Worm (Caenorhabditis elegans): ENCODE measurements around the gene W09G12.8.

Gene W09G12.8

DNA sequence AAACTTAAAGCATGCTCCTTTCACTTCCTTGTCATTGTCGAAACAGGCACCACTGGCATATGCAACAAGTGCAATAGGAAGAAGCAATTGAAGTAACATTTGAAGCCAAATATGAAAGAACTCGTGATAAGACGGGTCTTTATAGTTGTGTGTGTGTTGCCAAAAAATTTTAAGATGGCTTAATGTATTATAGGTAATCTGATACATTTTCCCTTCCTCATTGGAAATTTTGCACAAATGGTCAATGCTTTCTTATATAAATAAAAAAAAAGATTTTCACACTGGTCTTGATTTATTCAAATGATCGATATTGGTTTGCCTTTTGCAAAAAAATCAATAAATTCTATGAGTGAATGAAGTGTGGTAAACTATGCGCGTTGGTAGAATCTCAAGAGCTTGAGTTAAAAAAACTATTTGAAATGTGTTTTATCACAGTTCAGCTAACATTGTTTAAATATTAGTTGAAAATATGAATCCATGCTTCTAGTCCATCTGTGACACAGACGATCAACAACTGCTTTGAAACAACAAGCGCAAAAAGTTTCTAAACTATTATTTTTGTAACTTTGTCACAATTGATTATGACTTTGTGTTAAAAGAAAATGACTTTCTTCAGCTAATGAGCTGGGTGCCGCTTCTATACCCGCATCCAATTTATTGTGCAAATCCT, 25.4 kb downstream of the W09G12.8 start, which contains the start of the genes clec-166 and F38A1.6:
TSS of gene clec-166 (minus strand) at position 101 of the 670 bp plus-strand sequence.
TSS of gene F38A1.6 (plus strand) at position 620 of the 670 bp plus-strand sequence.
- TF ChIP-seq nhr-12 (tag; optimal IDR thresholded peaks at IDR 0.05) = no peak
- TF ChIP-seq fos-1 (tag; optimal IDR thresholded peaks at IDR 0.05) = no peak
- no peak for TF ChIP-seq efl-1 (optimal IDR thresholded peaks at IDR 0.05)
- peak in 1 of 2 experiments; percentile 75 for TF ChIP-seq efl-1 (GFP tag; optimal IDR thresholded peaks at IDR 0.05 in 1 of 2)
- TF ChIP-seq nhr-28 (tag; optimal IDR thresholded peaks at IDR 0.05) = no peak
- no peak for TF ChIP-seq nhr-11 (tag; optimal IDR thresholded peaks at IDR 0.05)

DNA sequence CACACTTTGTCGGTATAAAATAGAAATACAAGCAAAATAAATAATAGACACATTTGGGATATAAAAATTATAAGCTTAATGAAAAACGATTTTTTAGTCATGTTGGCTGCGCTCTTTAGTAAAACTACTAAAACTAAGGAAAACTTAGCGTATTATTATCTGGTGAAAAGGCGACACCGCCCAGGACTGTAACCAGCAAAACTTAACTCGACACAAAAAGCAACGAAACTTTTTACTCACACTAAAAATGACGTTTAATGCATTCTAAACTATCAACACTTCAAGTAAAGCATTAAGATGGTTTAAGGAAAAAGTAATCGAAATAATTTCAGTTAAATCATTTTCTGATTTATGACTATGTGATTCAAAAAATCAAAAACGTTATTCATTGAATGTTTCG, 29.6 kb downstream of the W09G12.8 start, which contains the start of gene clec-167:
TSS of gene clec-167 (minus strand) at position 101 of the 400 bp plus-strand sequence.
- TF ChIP-seq tlp-1 (tag; optimal IDR thresholded peaks at IDR 0.05) (no peak), nhr-90 (tag; optimal IDR thresholded peaks at IDR 0.05; ENCODE audit: poor library complexity) (no peak), unc-30 (tag; optimal IDR thresholded peaks at IDR 0.05) (no peak), dpl-1 (GFP tag; optimal IDR thresholded peaks at IDR 0.05) (no peak), grh-1 (GFP tag; IDR thresholded peaks at IDR 0.05) (no peak), hpl-2 (GFP tag; optimal IDR thresholded peaks at IDR 0.05) (no peak), rnt-1 (tag; optimal IDR thresholded peaks at IDR 0.05) (no peak), snpc-4 (tag; optimal IDR thresholded peaks at IDR 0.05) (no peak), unc-130 (tag; optimal IDR thresholded peaks at IDR 0.05) (no peak), swsn-7 (tag; optimal IDR thresholded peaks at IDR 0.05) (no peak), ztf-4 (tag; optimal IDR thresholded peaks at IDR 0.05) (no peak), Y116A8C.19 (tag; optimal IDR thresholded peaks at IDR 0.05; ENCODE audit: borderline replicate concordance) (no peak), vab-15 (tag; optimal IDR thresholded peaks at IDR 0.05) (no peak), nhr-76 (tag; optimal IDR thresholded peaks at IDR 0.05) (no peak), fkh-4 (tag; optimal IDR thresholded peaks at IDR 0.05; ENCODE audit: borderline replicate concordance) (no peak), fkh-10 (GFP tag; optimal IDR thresholded peaks at IDR 0.05) (no peak), C04F5.9 (tag; optimal IDR thresholded peaks at IDR 0.05) (no peak), ztf-11 (tag; optimal IDR thresholded peaks at IDR 0.05) (no peak), aly-2 (tag; optimal IDR thresholded peaks at IDR 0.05) (no peak), pax-3 (tag; optimal IDR thresholded peaks at IDR 0.05) (no peak)

DNA sequence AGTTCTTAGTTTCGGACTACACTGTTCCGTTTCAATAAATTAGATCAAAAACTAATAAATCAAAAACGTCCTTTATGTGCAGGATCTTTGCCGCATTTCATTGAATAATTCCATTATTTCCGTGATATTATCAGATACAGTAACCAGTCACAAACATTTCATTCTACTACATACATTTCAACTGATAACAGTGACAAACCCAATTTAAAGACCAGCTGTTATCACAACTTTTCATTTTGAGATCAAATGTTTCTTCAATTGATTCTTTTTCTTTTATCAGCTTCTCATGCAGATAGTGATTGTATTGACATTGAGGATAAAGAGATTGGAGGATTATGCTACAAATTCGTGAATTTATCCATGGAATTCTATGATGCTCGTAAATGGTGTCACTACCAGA, 30.7 kb downstream of the W09G12.8 start, which contains the start of gene clec-168:
TSS of gene clec-168 (plus strand) at position 247 of the 400 bp plus-strand sequence.
- TF ChIP-seq elt-2 (tag; optimal IDR thresholded peaks at IDR 0.05) (peak; percentile 78), ztf-4 (tag; optimal IDR thresholded peaks at IDR 0.05) (no peak), C34B4.2 (tag; optimal IDR thresholded peaks at IDR 0.05) (no peak), ceh-88 (GFP tag; IDR thresholded peaks at IDR 0.05) (no peak), jun-1 (tag; optimal IDR thresholded peaks at IDR 0.05) (peak; percentile 11)

DNA sequence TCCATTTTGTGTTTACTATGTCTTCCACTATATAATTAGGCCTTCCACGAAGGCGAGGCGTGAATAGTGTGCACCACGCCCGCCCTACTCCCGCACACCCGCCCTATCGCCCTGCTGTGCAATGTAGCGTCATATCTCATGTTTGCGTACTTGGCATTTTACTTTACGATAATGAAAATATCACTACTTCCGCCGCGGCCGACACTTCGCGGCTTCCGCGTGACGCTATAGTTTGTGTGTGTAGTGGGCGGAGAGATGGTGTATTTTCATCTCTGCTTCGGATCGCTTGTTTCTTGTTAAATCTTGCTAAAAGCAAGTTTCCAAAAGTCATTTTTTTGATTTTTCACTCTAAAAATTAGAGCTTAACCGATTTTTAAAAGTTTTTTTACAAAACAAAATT, 34.5 kb downstream of the W09G12.8 start:
- TF ChIP-seq C34B4.2 (tag; optimal IDR thresholded peaks at IDR 0.05) = no peak
- TF ChIP-seq snpc-4 (tag; optimal IDR thresholded peaks at IDR 0.05) = peak; percentile 53
- no peak for TF ChIP-seq lin-39 (tag; optimal IDR thresholded peaks at IDR 0.05)
- TF ChIP-seq elt-2 (tag; optimal IDR thresholded peaks at IDR 0.05) = peak; percentile 37
- no peak for TF ChIP-seq efl-1 (optimal IDR thresholded peaks at IDR 0.05)
- peak in 1 of 2 experiments; percentile 27 for TF ChIP-seq efl-1 (GFP tag; optimal IDR thresholded peaks at IDR 0.05 in 1 of 2)

DNA sequence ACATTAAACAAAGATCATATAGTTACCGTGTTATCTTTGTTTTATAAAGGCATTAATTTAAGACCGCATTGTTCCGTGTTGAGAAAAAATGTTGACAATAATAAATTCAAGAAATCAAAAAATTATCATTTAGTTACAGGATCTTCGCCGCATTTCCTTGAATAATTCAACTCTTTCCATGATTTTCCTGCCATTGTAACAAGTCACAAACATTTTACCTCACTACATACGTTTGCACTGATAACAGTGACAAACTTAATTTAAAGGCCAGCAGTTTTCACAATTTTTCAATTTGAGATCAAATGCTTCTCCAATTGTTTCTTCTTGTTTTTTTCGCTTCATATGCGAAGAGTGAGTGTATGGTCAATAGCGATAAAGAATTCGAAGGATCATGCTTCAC, 35.0 kb downstream of the W09G12.8 start, which contains the start of gene clec-169:
TSS of gene clec-169 (plus strand) at position 301 of the 400 bp plus-strand sequence.
- no peak for TF ChIP-seq nhr-85 (tag)
- TF ChIP-seq elt-3 (tag; optimal IDR thresholded peaks at IDR 0.05) = no peak
- TF ChIP-seq efl-1 (optimal IDR thresholded peaks at IDR 0.05) = no peak
- TF ChIP-seq efl-1 (GFP tag; optimal IDR thresholded peaks at IDR 0.05 in 1 of 2) = peak in 1 of 2 experiments; percentile 48
